Fruit fly (Drosophila melanogaster): Measurements from ENCODE around the gene Pi3K92E.

Gene Pi3K92E

DNA sequence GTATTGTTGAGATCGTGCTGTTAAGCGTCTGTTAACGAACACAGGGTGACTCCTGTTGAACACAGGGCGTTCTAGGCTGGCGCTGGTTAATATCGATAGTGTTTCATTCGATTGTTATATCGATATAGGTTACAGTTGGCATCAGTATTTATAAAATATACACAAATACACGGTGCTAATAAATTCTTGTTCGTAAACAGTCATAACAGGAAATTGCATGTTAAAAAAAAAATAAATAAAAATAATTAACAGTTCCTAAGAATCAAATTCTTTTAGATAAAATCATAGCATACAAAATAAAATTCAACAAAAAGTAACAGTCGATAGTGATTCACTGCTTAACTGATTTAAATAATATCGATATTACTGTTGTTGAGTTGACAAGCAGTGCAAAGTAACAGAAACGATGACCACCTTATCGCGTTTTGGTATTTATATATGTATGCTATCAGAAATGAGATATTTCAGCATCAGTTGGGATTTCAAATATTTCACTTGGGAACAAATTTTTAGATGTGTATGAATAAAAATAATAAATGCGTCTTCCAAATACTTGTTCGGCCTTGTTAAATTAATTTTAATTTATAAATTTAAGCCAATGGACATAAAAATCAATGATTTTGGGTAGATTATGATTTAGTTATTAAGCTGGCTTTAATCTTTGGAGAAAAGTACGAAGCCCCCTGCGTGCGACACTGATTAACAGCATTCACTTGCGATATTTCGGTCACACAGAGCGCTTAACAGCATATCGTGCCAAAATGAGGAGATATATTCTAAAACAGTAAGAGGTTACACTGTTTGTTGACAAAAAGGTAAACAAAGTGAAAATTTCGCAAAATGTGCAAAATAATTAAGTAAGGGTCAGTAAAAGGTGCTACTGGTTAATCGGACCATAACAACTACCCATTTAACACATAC is at the start of gene Pi3K92E, which contains the start of gene Lrrk:
Gene Pi3K92E, minus strand, starts transcription at position 59 of the 921 bp plus-strand sequence.
Gene Lrrk, plus strand, starts transcription at position 807 of the 921 bp plus-strand sequence.
- TF ChIP-seq noc (tag; optimal IDR thresholded peaks at IDR 0.05) = no peak

DNA sequence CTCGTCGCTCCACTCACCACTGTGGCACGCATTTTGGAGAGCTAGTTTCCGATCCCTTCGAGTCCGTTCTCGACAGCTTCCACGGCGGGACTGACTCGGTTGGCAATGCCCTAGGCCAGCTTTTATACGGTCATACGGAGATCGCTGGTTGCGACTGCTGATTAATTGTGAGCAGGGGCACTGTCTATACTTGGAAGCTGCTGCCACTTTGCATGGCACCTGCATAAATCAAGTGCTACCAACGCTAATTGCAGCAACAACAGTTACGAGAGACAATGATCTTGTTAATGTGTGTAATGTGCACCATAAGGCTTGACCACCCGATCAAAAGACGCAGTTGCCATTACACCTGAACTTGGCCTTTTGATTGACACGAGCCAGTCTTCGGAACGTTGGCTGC is 42.7 kb upstream of the Pi3K92E start, which contains the start of gene CG4000:
Gene CG4000, minus strand, starts transcription at position 101 of the 400 bp plus-strand sequence.
- TF ChIP-seq noc (tag; optimal IDR thresholded peaks at IDR 0.05) = no peak

DNA sequence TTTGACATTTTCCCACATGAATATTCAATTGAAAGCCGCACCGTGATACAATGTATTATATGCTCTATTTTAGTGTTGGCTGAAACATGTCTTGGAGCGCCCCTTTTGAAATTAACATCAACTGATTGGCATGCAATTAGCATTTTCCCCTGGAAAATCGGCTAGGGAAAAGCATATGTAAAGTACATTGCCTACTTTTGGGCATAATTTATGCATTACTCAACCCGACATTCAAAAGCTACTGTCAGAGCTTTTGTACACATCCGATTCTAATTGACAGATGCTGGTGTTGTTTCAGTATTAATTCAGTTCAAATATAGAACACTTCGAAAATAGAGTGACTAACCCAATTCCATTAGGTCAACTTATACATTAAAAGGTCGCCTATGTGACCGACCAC is 41.2 kb upstream of the Pi3K92E start:
- no peak for TF ChIP-seq noc (tag; optimal IDR thresholded peaks at IDR 0.05)

DNA sequence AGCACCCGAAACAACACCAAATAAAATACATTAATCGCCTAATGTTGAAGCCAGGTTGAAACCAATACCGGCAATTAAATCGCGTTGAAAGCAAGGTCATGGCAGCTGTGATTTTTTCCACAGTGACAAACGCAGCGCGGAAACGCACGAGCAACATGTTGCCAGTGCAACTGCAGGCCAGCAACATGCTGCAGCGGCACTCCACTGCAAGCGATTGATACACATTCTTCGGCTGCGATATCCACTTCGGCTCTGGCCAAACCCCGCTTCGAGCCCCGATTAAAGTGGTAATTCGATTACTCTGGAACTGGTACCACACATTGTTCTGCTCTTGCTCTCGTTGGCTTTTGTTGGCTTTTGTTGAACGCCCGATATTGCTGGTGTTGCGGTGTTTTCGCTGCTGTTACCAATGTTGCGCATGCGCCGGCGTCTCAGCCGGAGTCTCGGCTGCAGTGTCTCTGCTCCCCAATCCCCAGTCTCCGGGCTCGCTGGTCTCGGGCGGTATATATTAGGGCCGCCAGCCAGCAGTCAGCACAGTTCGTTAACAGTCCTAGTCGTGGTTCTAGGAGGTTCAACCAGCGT is 34.6 kb upstream of the Pi3K92E start, which contains the start of gene Cpr92F:
Gene Cpr92F, plus strand, starts transcription at position 532 of the 582 bp plus-strand sequence.
- TF ChIP-seq noc (tag; optimal IDR thresholded peaks at IDR 0.05) = no peak

DNA sequence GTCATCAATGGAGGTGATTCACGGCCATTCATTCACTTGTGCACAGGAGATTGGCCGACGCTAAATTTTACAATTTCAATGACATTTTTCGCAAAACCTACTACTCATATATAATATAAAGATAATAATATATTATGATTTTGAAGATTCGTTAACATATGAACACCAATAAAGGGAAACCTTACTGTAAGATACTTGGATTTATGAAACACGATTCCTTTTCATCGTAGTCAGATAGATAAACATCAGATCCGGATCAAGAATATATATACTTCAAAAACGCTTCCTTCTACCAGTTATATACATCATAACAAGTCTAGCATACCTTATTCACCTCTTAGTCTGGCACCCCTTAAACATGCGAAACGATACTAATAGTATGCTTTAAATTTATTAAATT is 25.3 kb upstream of the Pi3K92E start, which contains the start of gene Nep4:
Gene Nep4, minus strand, starts transcription at position 101 of the 400 bp plus-strand sequence.
- no peak for TF ChIP-seq noc (tag; optimal IDR thresholded peaks at IDR 0.05)

DNA sequence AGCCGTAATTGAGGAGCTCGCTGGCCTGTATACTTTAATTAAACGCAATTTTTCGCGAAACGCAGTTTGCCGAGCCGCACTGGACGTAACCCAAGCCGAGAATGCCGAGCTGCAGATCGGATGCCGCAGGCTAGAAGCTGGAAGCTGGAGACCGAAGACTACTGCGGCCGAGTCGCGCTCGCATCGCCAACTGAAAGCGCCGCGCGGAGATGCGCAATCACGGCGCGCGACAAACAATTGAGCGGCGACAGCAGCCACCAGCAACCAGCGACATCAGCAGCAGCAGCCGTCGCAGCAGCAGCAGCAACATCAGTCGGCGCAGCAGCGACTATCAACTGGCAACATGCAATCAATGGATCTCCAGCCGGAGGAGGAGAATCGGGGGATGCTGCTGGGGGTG is 22.1 kb upstream of the Pi3K92E start:
- no peak for TF ChIP-seq noc (tag; optimal IDR thresholded peaks at IDR 0.05)

DNA sequence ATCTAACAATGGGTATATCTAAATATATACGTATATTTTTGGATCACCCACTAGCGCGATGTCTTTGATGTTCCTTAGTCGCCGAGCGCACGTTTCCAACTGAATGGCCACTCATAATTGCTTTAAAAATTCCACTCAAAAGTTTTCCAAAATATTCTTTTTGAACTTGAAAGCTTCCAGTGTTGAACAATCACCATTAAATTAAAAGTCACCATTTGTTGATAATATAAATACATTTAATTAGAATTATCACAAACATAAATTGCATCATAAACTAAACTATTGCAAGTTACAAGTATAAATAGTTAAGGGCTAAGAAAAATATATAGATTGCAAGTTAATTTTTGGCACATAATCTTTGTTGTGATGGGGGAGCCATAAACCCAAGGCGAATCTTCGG is 17.8 kb upstream of the Pi3K92E start, which contains the start of gene GluRIID:
Gene GluRIID, minus strand, starts transcription at position 101 of the 400 bp plus-strand sequence.
- TF ChIP-seq noc (tag; optimal IDR thresholded peaks at IDR 0.05) = no peak

DNA sequence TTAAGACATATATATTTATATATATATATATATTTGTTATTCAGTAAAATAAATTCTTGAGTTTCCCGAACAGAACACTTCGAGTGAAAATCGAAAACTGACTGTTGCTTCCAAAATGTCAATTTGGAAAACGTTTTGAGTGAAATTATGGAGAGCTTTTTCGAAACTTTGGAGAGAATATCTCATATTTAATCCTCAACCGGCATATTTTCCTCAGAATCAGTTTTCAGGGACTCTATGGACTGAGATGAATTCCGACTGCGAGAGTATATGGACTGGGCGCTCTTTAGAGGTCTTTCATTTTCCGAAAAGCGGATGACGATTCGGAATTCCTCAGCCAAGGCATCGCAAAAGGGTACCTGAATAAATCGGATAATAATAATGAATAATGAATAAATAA is 14.1 kb upstream of the Pi3K92E start, which contains the start of gene GluRIIE:
Gene GluRIIE, minus strand, starts transcription at position 101 of the 400 bp plus-strand sequence.
- TF ChIP-seq noc (tag; optimal IDR thresholded peaks at IDR 0.05) = no peak

DNA sequence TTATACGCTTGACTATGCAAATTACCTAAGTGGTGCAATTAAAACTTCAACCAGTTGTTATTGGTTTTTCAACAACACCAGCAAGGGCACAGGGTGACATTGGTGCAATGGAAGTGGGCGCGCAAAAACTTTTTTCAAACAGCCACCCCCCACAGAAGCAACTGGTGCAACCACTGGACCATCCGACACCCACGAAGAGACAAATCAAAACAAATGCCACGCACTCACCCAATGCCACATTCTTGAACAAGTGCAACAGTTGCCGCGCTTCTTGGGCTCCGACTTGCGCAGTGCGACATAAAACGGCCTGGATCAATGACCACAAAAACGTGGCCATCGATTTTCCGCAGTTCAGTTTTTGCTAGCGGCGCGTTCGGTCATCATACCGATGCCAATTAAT is 1.2 kb upstream of the Pi3K92E start:
- TF ChIP-seq noc (tag; optimal IDR thresholded peaks at IDR 0.05) = no peak

DNA sequence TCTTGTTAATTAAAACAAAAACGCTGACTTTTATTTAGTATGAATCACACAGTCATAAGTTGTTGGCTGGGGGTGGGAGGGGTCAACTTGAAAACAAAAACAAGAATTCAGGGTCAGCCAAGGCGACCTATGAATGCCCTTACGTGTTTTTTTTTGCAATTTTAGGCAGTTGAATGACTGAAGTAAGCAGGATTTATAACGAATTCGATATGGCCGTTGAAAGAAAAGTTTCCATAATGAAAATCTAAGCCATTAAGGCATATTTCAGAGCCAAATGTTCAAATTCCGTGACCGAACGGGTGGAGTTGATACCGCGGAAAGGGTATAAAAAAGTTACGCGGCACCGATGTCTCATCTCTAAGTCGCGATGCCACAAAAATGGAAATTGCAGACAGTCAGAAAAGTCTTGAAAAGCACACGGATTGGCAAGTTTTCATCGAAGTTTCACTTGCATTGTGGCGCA is 517 bp downstream of the Pi3K92E start:
- TF ChIP-seq noc (tag; optimal IDR thresholded peaks at IDR 0.05) = no peak

DNA sequence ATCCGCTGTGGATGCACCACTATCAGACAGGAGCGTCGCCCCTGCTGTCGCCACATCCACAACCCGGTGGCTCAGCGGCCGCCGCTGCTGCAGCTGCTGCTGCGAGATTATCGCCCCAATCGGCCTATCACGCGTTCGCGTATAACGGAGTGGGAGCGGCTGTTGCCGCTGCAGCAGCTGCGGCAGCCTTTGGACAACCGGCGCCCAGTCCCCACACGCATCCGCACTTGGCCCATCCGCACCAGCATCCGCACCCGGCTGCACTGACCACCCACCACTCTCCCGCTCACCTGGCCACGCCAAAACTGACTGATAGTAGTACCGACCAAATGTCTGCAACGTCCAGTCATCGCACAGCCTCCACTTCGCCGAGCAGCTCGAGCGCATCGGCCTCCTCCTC is 8.4 kb downstream of the Pi3K92E start:
- no peak for TF ChIP-seq noc (tag; optimal IDR thresholded peaks at IDR 0.05)

DNA sequence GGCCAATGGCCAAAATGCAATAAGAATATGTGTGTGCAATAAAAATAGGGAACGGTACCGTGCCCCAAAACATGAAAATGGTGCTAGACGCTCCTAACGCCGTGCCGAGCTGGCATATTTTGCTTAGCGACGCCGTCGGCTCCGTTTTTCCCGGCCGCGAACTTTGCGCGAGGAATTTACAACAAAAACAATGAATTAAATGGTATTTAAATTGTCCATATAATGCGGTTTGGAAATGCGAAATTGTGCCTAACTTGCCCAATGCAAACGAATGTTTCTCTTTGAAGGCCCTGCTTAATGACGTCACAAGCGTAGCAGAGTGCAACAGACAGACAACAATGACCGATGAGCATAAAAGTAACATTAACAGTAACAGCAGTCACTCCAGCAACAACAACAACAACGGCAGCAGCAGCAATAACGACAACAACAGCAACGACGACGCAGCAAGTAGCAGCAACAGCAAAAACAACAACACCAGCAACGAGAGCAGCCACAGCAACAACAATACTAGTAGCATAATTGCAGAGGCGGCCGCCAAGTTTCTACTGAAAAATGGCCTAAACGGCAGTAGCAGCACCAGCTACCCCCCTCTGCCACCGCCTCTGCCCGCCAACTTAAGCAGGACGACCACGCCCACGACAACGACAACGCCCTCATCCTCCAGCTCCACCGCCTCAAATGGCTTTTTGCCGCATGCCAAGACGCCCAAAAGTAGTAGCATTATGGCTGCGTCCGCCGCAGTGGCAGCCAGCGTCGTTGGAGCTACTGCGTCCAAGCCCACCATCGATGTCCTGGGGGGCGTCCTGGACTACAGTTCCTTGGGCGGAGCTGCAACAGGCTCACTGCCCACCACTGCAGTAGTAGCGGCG is 12.0 kb downstream of the Pi3K92E start:
- no peak for TF ChIP-seq noc (tag; optimal IDR thresholded peaks at IDR 0.05)

DNA sequence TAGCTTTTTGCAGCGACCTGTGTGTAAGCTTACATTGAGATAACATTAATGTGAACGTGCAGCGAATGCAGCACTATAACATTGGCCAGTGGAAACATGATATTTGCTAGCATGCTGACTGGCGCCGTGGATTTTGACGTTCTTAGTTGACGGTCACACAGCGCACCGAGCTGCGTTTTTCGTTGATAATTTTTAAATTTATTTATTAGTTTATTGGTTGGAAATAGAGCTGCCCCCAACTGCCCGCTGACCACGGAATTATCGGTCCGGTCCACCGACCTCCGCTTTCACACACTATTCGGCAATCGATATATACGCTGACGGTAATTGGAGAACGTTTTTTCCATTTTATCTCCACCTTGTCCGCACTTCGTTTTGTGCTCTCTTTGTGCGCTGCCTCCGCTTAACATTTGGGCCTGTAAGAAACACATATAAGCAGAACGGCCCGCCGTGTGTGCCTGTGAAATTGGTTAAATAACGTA is 12.7 kb downstream of the Pi3K92E start, which contains the start of gene H:
Gene H, plus strand, starts transcription at position 134 of the 482 bp plus-strand sequence.
- no peak for TF ChIP-seq noc (tag; optimal IDR thresholded peaks at IDR 0.05)

DNA sequence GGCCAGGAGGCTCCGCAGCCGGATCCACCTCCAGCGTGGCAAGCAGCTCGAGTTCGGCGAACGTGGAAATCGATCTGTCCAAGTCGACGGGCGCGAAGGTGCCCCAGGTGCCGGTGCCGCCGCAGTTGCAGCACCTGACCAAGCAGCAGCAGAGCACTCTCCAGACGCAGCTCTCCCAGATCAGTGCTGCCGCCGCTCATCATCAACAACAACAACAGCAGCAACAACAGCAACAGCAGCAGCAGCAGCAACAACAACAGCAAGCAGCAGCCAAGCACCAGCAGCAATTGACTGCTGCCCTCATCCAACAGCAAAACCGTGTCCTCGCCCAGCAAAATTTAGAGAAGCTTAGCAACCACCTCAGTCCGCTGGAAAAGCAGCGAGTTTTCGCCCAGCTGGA is 15.6 kb downstream of the Pi3K92E start:
- no peak for TF ChIP-seq noc (tag; optimal IDR thresholded peaks at IDR 0.05)

DNA sequence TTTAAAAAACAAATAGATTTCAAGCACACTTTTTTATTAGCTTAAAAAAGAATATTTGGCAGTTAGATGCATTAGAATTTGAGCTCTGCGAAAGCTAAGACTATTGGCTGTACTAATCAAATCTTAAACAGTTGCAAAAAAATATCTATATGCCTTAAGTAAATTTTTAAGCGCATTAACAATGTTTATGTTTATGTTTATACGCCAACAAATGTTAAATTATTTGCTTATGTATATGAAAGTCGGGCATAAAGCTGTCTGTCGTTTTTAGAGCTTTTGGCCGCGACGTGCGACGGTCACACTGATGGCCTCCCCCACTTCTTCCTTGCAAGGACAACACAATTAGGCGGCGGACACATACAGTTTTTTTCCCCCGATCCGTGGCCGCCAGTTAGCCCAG is 16.9 kb downstream of the Pi3K92E start, which contains the start of gene CG5466:
Gene CG5466, plus strand, starts transcription at position 301 of the 400 bp plus-strand sequence.
- no peak for TF ChIP-seq noc (tag; optimal IDR thresholded peaks at IDR 0.05)
